Fruit fly (Drosophila melanogaster) whole organism, embryonic: ENCODE results near the gene Decay.

ENCODE experiments used
- Atf6 ChIP-seq: fragments of 200-800 bp; sonication (Bioruptor generic); IDR thresholded peaks from 2 replicates; pipeline ENCODE4 v1.3.6; 2022; ENCODE audit warnings: missing biosample characterization, missing genetic modification characterization
- CG10209 ChIP-seq: fragments of 200-800 bp; sonication (Bioruptor generic); optimal IDR thresholded peaks from 3 replicates; lab custom pipeline; 2017; ENCODE audit warnings: missing biosample characterization, mild to moderate bottlenecking, missing genetic modification characterization, missing genetic modification reagents
- CG10543 ChIP-seq: fragments of 200-800 bp; sonication (Bioruptor generic); optimal IDR thresholded peaks from 3 replicates; lab custom pipeline; 2017; ENCODE audit warnings: missing biosample characterization, mild to moderate bottlenecking, missing genetic modification characterization, moderate library complexity
- CG10959 ChIP-seq: fragments of 200-800 bp; sonication (Bioruptor generic); IDR thresholded peaks from 2 replicates; pipeline ENCODE4 v1.3.6; 2022; ENCODE audit warnings: missing biosample characterization, missing genetic modification characterization
- CG14441 ChIP-seq: fragments of 200-800 bp; sonication (Bioruptor generic); IDR thresholded peaks from 2 replicates; pipeline ENCODE4 v1.3.6; 2022; ENCODE audit warnings: missing biosample characterization, missing genetic modification characterization
- CG14667 ChIP-seq: fragments of 200-800 bp; sonication (Bioruptor generic); IDR thresholded peaks from 2 replicates; pipeline ENCODE4 v1.3.6; 2022; ENCODE audit warnings: missing biosample characterization, missing genetic modification characterization
- CG15601 ChIP-seq: fragments of 200-800 bp; sonication (Bioruptor generic); optimal IDR thresholded peaks from 3 replicates; lab custom pipeline; 2019; ENCODE audit warnings: missing biosample characterization, mild to moderate bottlenecking, missing genetic modification characterization, moderate library complexity
- CG15696 ChIP-seq: fragments of 200-800 bp; sonication (Bioruptor generic); optimal IDR thresholded peaks from 2 replicates; lab custom pipeline; 2019; ENCODE audit warnings: missing biosample characterization, mild to moderate bottlenecking, missing genetic modification characterization, moderate library complexity
- CG16863 ChIP-seq: fragments of 200-800 bp; sonication (Bioruptor generic); optimal IDR thresholded peaks from 3 replicates; lab custom pipeline; 2016; ENCODE audit warnings: missing biosample characterization, missing genetic modification characterization
- CG17361 ChIP-seq: fragments of 200-800 bp; sonication (Bioruptor generic); IDR thresholded peaks from 3 replicates; pipeline ENCODE4 v1.3.6; 2022; ENCODE audit warnings: missing biosample characterization, missing genetic modification characterization
- CG17385 ChIP-seq: fragments of 200-800 bp; sonication (Bioruptor generic); optimal IDR thresholded peaks from 3 replicates; lab custom pipeline; 2018; ENCODE audit warnings: missing biosample characterization, mild to moderate bottlenecking, missing genetic modification characterization
- CG17568 ChIP-seq: fragments of 200-800 bp; sonication (Bioruptor generic); optimal IDR thresholded peaks from 2 replicates; lab custom pipeline; 2018; ENCODE audit warnings: missing biosample characterization, mild to moderate bottlenecking, missing genetic modification characterization, moderate library complexity
- CG17912 ChIP-seq: fragments of 200-800 bp; sonication (Bioruptor generic); optimal IDR thresholded peaks from 2 replicates; lab custom pipeline; 2018; ENCODE audit warnings: missing biosample characterization, mild to moderate bottlenecking, missing genetic modification characterization
- CG18764 ChIP-seq: fragments of 200-800 bp; sonication (Bioruptor generic); optimal IDR thresholded peaks from 3 replicates; lab custom pipeline; 2016; ENCODE audit warnings: missing biosample characterization, missing genetic modification characterization
- CG2712 ChIP-seq: fragments of 200-800 bp; optimal IDR thresholded peaks from 3 replicates; lab custom pipeline; 2019; ENCODE audit warnings: missing biosample characterization, mild to moderate bottlenecking, missing genetic modification characterization, moderate library complexity
- CG31224 ChIP-seq: fragments of 200-800 bp; sonication (Bioruptor generic); IDR thresholded peaks from 2 replicates; pipeline ENCODE4 v1.3.6; 2022; ENCODE audit warnings: missing biosample characterization, missing genetic modification characterization
- CG32767 ChIP-seq: fragments of 200-800 bp; sonication (Bioruptor generic); IDR thresholded peaks from 2 replicates; pipeline ENCODE4 v1.3.6; 2022; ENCODE audit warnings: missing biosample characterization, missing genetic modification characterization
- CG3995 ChIP-seq: fragments of 200-800 bp; sonication (Bioruptor generic); optimal IDR thresholded peaks from 3 replicates; lab custom pipeline; 2016; ENCODE audit warnings: missing biosample characterization, missing genetic modification characterization
- CG43689 ChIP-seq: fragments of 200-800 bp; sonication (Bioruptor generic); IDR thresholded peaks from 2 replicates; pipeline ENCODE4 v1.3.6; 2022; ENCODE audit warnings: missing biosample characterization, missing genetic modification characterization
- CG4424 ChIP-seq: fragments of 200-800 bp; sonication (Bioruptor generic); optimal IDR thresholded peaks from 3 replicates; lab custom pipeline; 2016; ENCODE audit warnings: missing biosample characterization, missing genetic modification characterization
- CG4617 ChIP-seq: fragments of 200-800 bp; sonication (Bioruptor generic); optimal IDR thresholded peaks from 3 replicates; lab custom pipeline; 2016; ENCODE audit warnings: missing biosample characterization, missing genetic modification characterization, borderline replicate concordance
- CG4854 ChIP-seq: fragments of 200-800 bp; sonication (Bioruptor generic); optimal IDR thresholded peaks from 2 replicates; lab custom pipeline; 2016; ENCODE audit warnings: missing biosample characterization, missing genetic modification characterization, inconsistent platforms
- CG6175 ChIP-seq: fragments of 200-800 bp; sonication (Bioruptor generic); IDR thresholded peaks from 3 replicates; pipeline ENCODE4 v1.3.6; 2022; ENCODE audit warnings: missing biosample characterization, missing genetic modification characterization
- CG6683 ChIP-seq: fragments of 200-800 bp; sonication (Bioruptor generic); optimal IDR thresholded peaks from 2 replicates; lab custom pipeline; 2017; ENCODE audit warnings: missing biosample characterization, mild to moderate bottlenecking, missing genetic modification characterization, missing genetic modification reagents
- CG8765 ChIP-seq: fragments of 200-800 bp; sonication (Bioruptor generic); IDR thresholded peaks from 2 replicates; pipeline ENCODE4 v1.3.6; 2022; ENCODE audit warnings: missing biosample characterization, missing genetic modification characterization
- CG8944 ChIP-seq: fragments of 200-800 bp; sonication (Bioruptor generic); optimal IDR thresholded peaks from 3 replicates; lab custom pipeline; 2016; ENCODE audit warnings: missing biosample characterization, missing genetic modification characterization
- CG9727 ChIP-seq: fragments of 200-800 bp; sonication (Bioruptor generic); optimal IDR thresholded peaks from 3 replicates; lab custom pipeline; 2017; ENCODE audit warnings: missing biosample characterization, mild to moderate bottlenecking, missing genetic modification characterization
- CTCF ChIP-seq: fragments of 200-800 bp; sonication (Bioruptor generic); optimal IDR thresholded peaks from 2 replicates; lab custom pipeline; 2017; ENCODE audit warnings: missing biosample characterization, mild to moderate bottlenecking, missing genetic modification characterization, moderate library complexity
- Doc3 ChIP-seq: fragments of 200-800 bp; sonication (Bioruptor generic); IDR thresholded peaks from 3 replicates; pipeline ENCODE4 v1.3.6; 2022; ENCODE audit warnings: missing biosample characterization, missing genetic modification characterization; ENCODE audit not compliant: partially characterized antibody
- ERR ChIP-seq: fragments of 200-800 bp; sonication (Bioruptor generic); optimal IDR thresholded peaks from 2 replicates; lab custom pipeline; 2016; ENCODE audit warnings: missing biosample characterization, missing genetic modification characterization
- Fer3 ChIP-seq: fragments of 200-800 bp; sonication (Bioruptor generic); optimal IDR thresholded peaks from 2 replicates; lab custom pipeline; 2018; ENCODE audit warnings: missing biosample characterization, mild to moderate bottlenecking, missing genetic modification characterization, moderate library complexity
- H15 ChIP-seq: fragments of 200-800 bp; sonication (Bioruptor generic); IDR thresholded peaks from 3 replicates; pipeline ENCODE4 v1.3.6; 2022; ENCODE audit warnings: missing biosample characterization, missing genetic modification characterization
- HHEX ChIP-seq: fragments of 200-800 bp; sonication (Bioruptor generic); optimal IDR thresholded peaks from 3 replicates; lab custom pipeline; 2017; ENCODE audit warnings: missing biosample characterization, mild to moderate bottlenecking, missing genetic modification characterization, missing genetic modification reagents
- Jarid2 ChIP-seq: fragments of 200-800 bp; sonication (Bioruptor generic); optimal IDR thresholded peaks from 3 replicates; lab custom pipeline; 2017; ENCODE audit warnings: mild to moderate bottlenecking, missing biosample characterization, missing genetic modification reagents, missing genetic modification characterization
- Nf-YA ChIP-seq: fragments of 200-800 bp; sonication (Bioruptor generic); IDR thresholded peaks from 2 replicates; pipeline ENCODE4 v1.3.6; 2022; ENCODE audit warnings: missing biosample characterization, missing genetic modification characterization
- PHDP ChIP-seq: fragments of 200-800 bp; sonication (Bioruptor generic); optimal IDR thresholded peaks from 3 replicates; lab custom pipeline; 2018; ENCODE audit warnings: missing biosample characterization, mild to moderate bottlenecking, missing genetic modification characterization, moderate library complexity
- abd-A ChIP-seq: fragments of 200-800 bp; sonication (Bioruptor generic); optimal IDR thresholded peaks from 3 replicates; lab custom pipeline; 2019; ENCODE audit warnings: missing biosample characterization, mild to moderate bottlenecking, missing genetic modification characterization, moderate library complexity
- bigmax ChIP-seq: fragments of 200-800 bp; sonication (Bioruptor generic); optimal IDR thresholded peaks from 2 replicates; lab custom pipeline; 2018; ENCODE audit warnings: missing biosample characterization, mild to moderate bottlenecking, missing genetic modification characterization
- chinmo ChIP-seq: fragments of 200-800 bp; sonication (Bioruptor generic); IDR thresholded peaks from 4 replicates; pipeline ENCODE4 v1.3.6; 2022; ENCODE audit warnings: missing biosample characterization, missing genetic modification characterization; ENCODE audit not compliant: partially characterized antibody
- en ChIP-seq: fragments of 200-800 bp; sonication (Bioruptor generic); optimal IDR thresholded peaks from 2 replicates; lab custom pipeline; 2016; ENCODE audit warnings: missing biosample characterization, missing genetic modification characterization
- fd102C ChIP-seq: fragments of 200-800 bp; sonication (Bioruptor generic); optimal IDR thresholded peaks from 2 replicates; lab custom pipeline; 2018; ENCODE audit warnings: missing biosample characterization, mild to moderate bottlenecking, missing genetic modification characterization, moderate library complexity
- fd64A ChIP-seq: fragments of 200-800 bp; sonication (Bioruptor generic); optimal IDR thresholded peaks from 3 replicates; lab custom pipeline; 2018; ENCODE audit warnings: missing biosample characterization, mild to moderate bottlenecking, missing genetic modification characterization
- gcm ChIP-seq: fragments of 200-800 bp; sonication (Bioruptor generic); optimal IDR thresholded peaks from 2 replicates; lab custom pipeline; 2019; ENCODE audit warnings: missing biosample characterization, mild to moderate bottlenecking, missing genetic modification characterization, moderate library complexity
- inv ChIP-seq: fragments of 200-800 bp; sonication (Bioruptor generic); IDR thresholded peaks from 2 replicates; pipeline ENCODE4 v1.3.6; 2022; ENCODE audit warnings: missing biosample characterization, missing genetic modification characterization; ENCODE audit not compliant: partially characterized antibody
- lilli ChIP-seq: fragments of 200-800 bp; sonication (Bioruptor generic); optimal IDR thresholded peaks from 3 replicates; lab custom pipeline; 2016; ENCODE audit warnings: missing biosample characterization, missing genetic modification characterization
- lov ChIP-seq, 2 experiments: fragments of 200-800 bp in 1 of 2; fragments of >200 bp in 1 of 2; sonication (Bioruptor generic) in 1 of 2; IDR thresholded peaks in 1 of 2; optimal IDR thresholded peaks in 1 of 2; 2 replicates in 1 of 2; 3 replicates in 1 of 2; pipeline versions ENCODE4 v1.3.6 to Lab custom; 2017 to 2022; ENCODE audit warnings: missing biosample characterization in 1 of 2, missing genetic modification characterization in 1 of 2
- onecut ChIP-seq: fragments of 200-800 bp; sonication (Bioruptor generic); IDR thresholded peaks from 2 replicates; pipeline ENCODE4 v1.3.6; 2022; ENCODE audit warnings: missing biosample characterization, missing genetic modification characterization
- psq ChIP-seq: fragments of 200-800 bp; sonication (Bioruptor generic); optimal IDR thresholded peaks from 2 replicates; lab custom pipeline; 2017; ENCODE audit warnings: missing biosample characterization, missing genetic modification characterization
- sna ChIP-seq: fragments of 200-800 bp; sonication (Bioruptor generic); IDR thresholded peaks from 2 replicates; pipeline ENCODE4 v1.3.6; 2022; ENCODE audit warnings: missing biosample characterization, missing genetic modification characterization; ENCODE audit not compliant: partially characterized antibody
- unpg ChIP-seq: fragments of 200-800 bp; sonication (Bioruptor generic); optimal IDR thresholded peaks from 3 replicates; lab custom pipeline; 2018; ENCODE audit warnings: missing biosample characterization, mild to moderate bottlenecking, missing genetic modification characterization, moderate library complexity
- wek ChIP-seq: fragments of 200-800 bp; sonication (Bioruptor generic); optimal IDR thresholded peaks from 3 replicates; lab custom pipeline; 2018; ENCODE audit warnings: missing biosample characterization, mild to moderate bottlenecking, missing genetic modification characterization, moderate library complexity

The Decay gene

DNA sequence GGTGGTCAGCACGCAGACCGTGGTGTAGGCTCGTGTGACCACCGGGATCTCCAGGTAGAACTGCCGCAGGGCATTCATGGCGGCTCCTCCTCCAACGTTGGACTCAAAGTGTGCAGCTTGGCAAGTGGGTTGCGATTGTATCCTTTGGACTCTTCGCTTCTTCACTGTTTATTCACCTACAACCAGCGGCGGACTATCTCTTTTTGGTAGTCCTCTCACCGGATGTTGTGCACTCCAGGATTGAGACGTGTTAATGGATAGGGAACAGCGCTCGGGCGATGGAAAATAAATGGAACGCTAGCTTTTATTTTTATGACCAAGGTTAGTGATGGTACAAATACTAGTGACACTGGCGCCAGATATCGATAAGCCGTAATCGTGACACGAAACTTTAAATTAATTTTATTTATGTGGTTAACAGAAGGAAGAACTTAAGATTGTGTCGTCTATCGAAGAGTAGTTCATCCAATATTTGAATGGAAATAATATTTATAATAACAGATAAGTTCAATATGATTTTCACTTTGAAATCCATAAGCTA lies 16.9 kb downstream of the Decay start, which contains the start of gene Der-2 (continued):
- TF ChIP-seq CG31224 (GFP tag; lab: Robert Waterston, UW): no peak
- no peak for TF ChIP-seq fd64A (GFP tag; lab: Kevin White, UChicago)
- TF ChIP-seq Jarid2 (GFP tag; lab: Kevin White, UChicago): no peak
- no peak for TF ChIP-seq lov (optimal IDR thresholded peaks at IDR 0.05; lab: Kevin White, UChicago)
- no peak for TF ChIP-seq lov (GFP tag; IDR thresholded peaks at IDR 0.05; lab: Robert Waterston, UW)
- TF ChIP-seq CG17385 (GFP tag; lab: Kevin White, UChicago): no peak
- no peak for TF ChIP-seq CG8765
- no peak for TF ChIP-seq CG4424 (GFP tag; lab: Kevin White, UChicago)
- TF ChIP-seq H15 (GFP tag; lab: Robert Waterston, UW): no peak
- no peak for TF ChIP-seq CG17361
- TF ChIP-seq inv (GFP tag; lab: Robert Waterston, UW): peak; percentile 74
- TF ChIP-seq CG18764: no peak
- TF ChIP-seq gcm (GFP tag; lab: Kevin White, UChicago): no peak
- no peak for TF ChIP-seq CG15601
- no peak for TF ChIP-seq PHDP (tag; lab: Kevin White, UChicago)
- no peak for TF ChIP-seq CG14667
- no peak for TF ChIP-seq en (GFP tag; lab: Kevin White, UChicago)
- peak; percentile 30 for TF ChIP-seq CG3995 (GFP tag; lab: Kevin White, UChicago)
- TF ChIP-seq Doc3 (GFP tag; lab: Robert Waterston, UW): peak; percentile 95
- no peak for TF ChIP-seq Atf6
- TF ChIP-seq psq (GFP tag; lab: Kevin White, UChicago): no peak
- no peak for TF ChIP-seq CG8944 (GFP tag; lab: Kevin White, UChicago)
- TF ChIP-seq CG17912 (GFP tag; lab: Kevin White, UChicago): no peak
- TF ChIP-seq sna: peak; percentile 97
- no peak for TF ChIP-seq lilli
- TF ChIP-seq wek (GFP tag; lab: Kevin White, UChicago): no peak
- no peak for TF ChIP-seq bigmax (GFP tag; lab: Kevin White, UChicago)
- TF ChIP-seq CG2712 (tag; lab: Kevin White, UChicago): no peak
- no peak for TF ChIP-seq abd-A
- TF ChIP-seq ERR: no peak
- TF ChIP-seq CG17568: no peak
- no peak for TF ChIP-seq Fer3 (tag; lab: Kevin White, UChicago)
- TF ChIP-seq unpg (GFP tag; lab: Kevin White, UChicago): no peak
- no peak for TF ChIP-seq CG15696 (tag; lab: Kevin White, UChicago)
- no peak for TF ChIP-seq CG10209
- no peak for TF ChIP-seq CG10959
- no peak for TF ChIP-seq onecut (GFP tag; lab: Robert Waterston, UW)
- no peak for TF ChIP-seq CG4854 (GFP tag; lab: Kevin White, UChicago)
- TF ChIP-seq CG6175 (GFP tag; lab: Robert Waterston, UW): no peak
- no peak for TF ChIP-seq CG14441 (GFP tag; lab: Robert Waterston, UW)
- peak; percentile 49 for TF ChIP-seq CG4617
- TF ChIP-seq CG6683 (GFP tag; lab: Kevin White, UChicago): no peak
- no peak for TF ChIP-seq CG32767 (GFP tag; lab: Robert Waterston, UW)
- TF ChIP-seq CTCF: peak; percentile 20
- TF ChIP-seq fd102C: no peak
- TF ChIP-seq Nf-YA (GFP tag; lab: Robert Waterston, UW): no peak
- TF ChIP-seq CG10543 (GFP tag; lab: Kevin White, UChicago): no peak
- no peak for TF ChIP-seq HHEX (GFP tag; lab: Kevin White, UChicago)
- TF ChIP-seq CG9727 (GFP tag; lab: Kevin White, UChicago): no peak
- no peak for TF ChIP-seq CG16863 (GFP tag; lab: Kevin White, UChicago)
- peak; percentile 92; the same call in 3 of the 4 replicates for TF ChIP-seq chinmo (GFP tag; lab: Robert Waterston, UW)
- TF ChIP-seq CG43689 (GFP tag; lab: Robert Waterston, UW): no peak
